Worm (Caenorhabditis elegans): Measurements from ENCODE around the gene C44H4.8.

ce11 chrX:14610093-14610763, 15.3 kb downstream of the C44H4.8 start:
- TF ChIP-seq C16A3.4 (tag; optimal IDR thresholded peaks at IDR 0.05): no peak
- no peak for TF ChIP-seq alr-1 (tag; optimal IDR thresholded peaks at IDR 0.05; ENCODE audit: borderline replicate concordance)
- TF ChIP-seq mep-1 (tag; optimal IDR thresholded peaks at IDR 0.05): no peak
- TF ChIP-seq hlh-17 (GFP tag; optimal IDR thresholded peaks at IDR 0.05; ENCODE audit: borderline replicate concordance): no peak
- no peak for TF ChIP-seq lsy-2 (tag; optimal IDR thresholded peaks at IDR 0.05)
- TF ChIP-seq nhr-47 (tag; optimal IDR thresholded peaks at IDR 0.05): peak; percentile 59

Measured in whole organism, L1 larva.